Worm (Caenorhabditis elegans): ENCODE results near the gene mans-2.

mans-2 gene

DNA sequence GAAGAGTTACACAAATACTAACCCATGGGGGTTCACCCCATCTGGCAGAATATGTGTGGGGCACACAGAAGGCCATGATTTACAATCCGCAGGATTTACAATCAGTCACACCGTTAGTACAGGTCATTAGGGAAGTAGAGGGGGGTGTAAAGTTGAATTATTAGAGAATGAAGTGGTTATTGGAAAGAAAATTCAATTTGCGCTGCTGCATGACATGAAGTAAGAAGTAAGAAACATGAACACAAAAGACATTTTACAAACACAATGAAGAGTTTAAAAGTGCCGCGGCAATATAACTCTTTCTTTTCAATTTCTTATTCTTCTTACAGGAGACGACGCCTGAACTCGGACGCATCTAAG, 24.5 kb downstream of the mans-2 start:
- TF ChIP-seq set-16 (GFP tag; IDR thresholded peaks at IDR 0.05): no peak
- peak; percentile 53 for TF ChIP-seq aha-1 (tag)

- TF ChIP-seq unc-62 (GFP tag; optimal IDR thresholded peaks at IDR 0.05 in 1 of 2) (peak in 1 of 2 experiments; percentile 53), unc-62 (tag; optimal IDR thresholded peaks at IDR 0.05) (no peak), nhr-28 (tag; optimal IDR thresholded peaks at IDR 0.05) (no peak)
These were observed 25.0 kb downstream of the mans-2 start for ce11 chrV:11960084-11960830.

DNA sequence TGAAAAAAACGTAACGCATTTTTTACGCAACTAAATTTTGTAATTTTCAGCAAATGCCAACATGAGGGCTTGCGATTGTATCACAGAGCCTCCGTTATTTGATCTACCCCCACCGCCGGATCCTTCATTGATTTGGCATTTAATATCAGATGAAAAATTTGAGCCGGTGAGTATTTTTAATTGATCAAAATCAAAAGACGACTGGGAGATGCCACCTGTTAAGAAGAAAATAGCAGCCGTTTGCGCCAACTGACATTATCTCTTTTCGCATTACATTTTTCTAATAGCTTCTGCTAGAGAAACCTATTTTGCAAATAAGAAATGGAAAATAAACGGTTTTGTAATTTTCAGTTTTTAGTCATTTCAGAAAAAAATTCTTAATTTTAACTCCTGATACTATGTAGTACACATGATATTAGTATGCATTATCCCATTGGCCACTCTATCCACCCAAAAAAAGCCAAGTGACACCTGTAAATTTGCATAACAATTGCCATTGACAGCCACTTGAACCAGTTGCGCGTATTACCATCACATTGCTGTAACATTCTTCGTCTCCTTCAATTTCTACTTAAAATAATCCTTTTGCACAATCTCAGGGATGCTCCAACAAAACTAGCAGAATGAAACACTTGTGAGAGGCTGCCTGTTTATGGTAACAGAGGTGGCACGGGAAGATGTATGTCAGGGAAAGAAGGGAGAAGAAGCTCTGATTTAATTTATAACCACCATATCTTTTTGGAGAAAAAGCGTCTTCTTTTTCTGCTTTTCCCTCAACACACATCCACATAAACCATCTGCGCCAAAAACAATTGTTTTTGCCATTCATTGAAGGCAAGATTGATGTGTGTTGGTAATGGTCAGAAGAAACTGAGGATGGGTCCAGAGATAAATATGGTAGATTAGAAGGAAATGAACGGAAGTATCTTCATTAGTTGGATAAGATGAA, 26.7 kb downstream of the mans-2 start, which contains the start of gene F58H1.5:
Gene F58H1.5, plus strand, starts transcription at position 51 of the 949 bp plus-strand sequence.
- TF ChIP-seq nhr-111 (GFP tag; optimal IDR thresholded peaks at IDR 0.05) (no peak), F10B5.3 (tag; optimal IDR thresholded peaks at IDR 0.05) (no peak), Y105C5A.15 (GFP tag; IDR thresholded peaks at IDR 0.05) (no peak), skn-1 (tag; optimal IDR thresholded peaks at IDR 0.05) (no peak), fkh-10 (GFP tag; optimal IDR thresholded peaks at IDR 0.05) (no peak), hlh-11 (tag; optimal IDR thresholded peaks at IDR 0.05) (no peak), lin-15B (tag; optimal IDR thresholded peaks at IDR 0.05) (no peak), ceh-32 (tag; optimal IDR thresholded peaks at IDR 0.05; ENCODE audit: poor library complexity) (no peak), R02D3.7 (tag; optimal IDR thresholded peaks at IDR 0.05) (no peak), nhr-41 (GFP tag; IDR thresholded peaks at IDR 0.05) (no peak), zip-2 (tag; optimal IDR thresholded peaks at IDR 0.05) (no peak), rbr-2 (tag; optimal IDR thresholded peaks at IDR 0.05) (no peak), hlh-30 (tag; optimal IDR thresholded peaks at IDR 0.05; ENCODE audit: insufficient read depth) (no peak), arid-1 (GFP tag; conservative IDR thresholded peaks at IDR 0.05) (no peak), ZK546.5 (tag; optimal IDR thresholded peaks at IDR 0.05) (no peak), lin-13 (GFP tag; optimal IDR thresholded peaks at IDR 0.05) (no peak), gei-8 (GFP tag; optimal IDR thresholded peaks at IDR 0.05) (no peak), tag-97 (GFP tag; IDR thresholded peaks at IDR 0.05) (no peak), unc-39 (tag; optimal IDR thresholded peaks at IDR 0.05) (no peak), egl-27 (tag; optimal IDR thresholded peaks at IDR 0.05) (no peak)

DNA sequence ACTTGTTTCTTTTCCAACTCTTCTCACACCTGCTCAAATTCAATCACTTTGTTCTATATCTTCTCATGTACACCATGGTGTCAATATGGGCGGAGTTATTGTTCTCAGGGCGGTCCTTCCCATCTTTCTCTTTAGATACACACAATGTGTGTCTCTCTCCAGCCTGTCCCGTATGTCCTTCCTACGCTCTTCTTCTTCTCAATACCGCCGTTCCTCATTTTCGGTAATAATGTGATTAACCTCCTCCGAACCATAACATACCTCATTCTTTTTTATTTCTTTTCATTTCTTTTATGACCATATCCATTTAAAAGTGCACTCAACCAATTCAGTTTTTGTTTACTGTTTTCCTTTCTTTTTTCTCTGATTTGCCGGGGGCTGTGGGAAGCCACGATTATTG, 29.7 kb downstream of the mans-2 start:
- TF ChIP-seq ceh-82 (tag; optimal IDR thresholded peaks at IDR 0.05): no peak
- no peak for TF ChIP-seq Y48G9A.11 (GFP tag; IDR thresholded peaks at IDR 0.05)
- TF ChIP-seq daf-12 (tag; optimal IDR thresholded peaks at IDR 0.05): no peak
- TF ChIP-seq mdt-29 (GFP tag; IDR thresholded peaks at IDR 0.05): no peak
- TF ChIP-seq rbr-2 (tag; optimal IDR thresholded peaks at IDR 0.05): no peak
- TF ChIP-seq nhr-28 (tag; optimal IDR thresholded peaks at IDR 0.05): no peak
- TF ChIP-seq daf-16 (GFP tag; optimal IDR thresholded peaks at IDR 0.05): no peak
- TF ChIP-seq daf-16 (tag; optimal IDR thresholded peaks at IDR 0.05): no peak
- TF ChIP-seq nhr-237 (tag; optimal IDR thresholded peaks at IDR 0.05): no peak
- no peak for TF ChIP-seq unc-39 (tag; optimal IDR thresholded peaks at IDR 0.05)
- TF ChIP-seq aly-2 (tag; optimal IDR thresholded peaks at IDR 0.05): no peak
- no peak for TF ChIP-seq lsy-2 (tag; optimal IDR thresholded peaks at IDR 0.05)
- no peak for TF ChIP-seq ZK337.2 (GFP tag; IDR thresholded peaks at IDR 0.05)
- TF ChIP-seq ztf-7 (tag; optimal IDR thresholded peaks at IDR 0.05): no peak
- TF ChIP-seq F44E2.7 (GFP tag; IDR thresholded peaks at IDR 0.05): no peak
- no peak for TF ChIP-seq zfp-3 (GFP tag; conservative IDR thresholded peaks at IDR 0.05)
- TF ChIP-seq nhr-42 (GFP tag; IDR thresholded peaks at IDR 0.05): no peak
- no peak for TF ChIP-seq mxl-2 (GFP tag; conservative IDR thresholded peaks at IDR 0.05)
- TF ChIP-seq lir-3 (tag; optimal IDR thresholded peaks at IDR 0.05): no peak

Measured in whole organism, L4 larva.